Fruit fly (Drosophila melanogaster): ENCODE results near the gene chif.

DNA sequence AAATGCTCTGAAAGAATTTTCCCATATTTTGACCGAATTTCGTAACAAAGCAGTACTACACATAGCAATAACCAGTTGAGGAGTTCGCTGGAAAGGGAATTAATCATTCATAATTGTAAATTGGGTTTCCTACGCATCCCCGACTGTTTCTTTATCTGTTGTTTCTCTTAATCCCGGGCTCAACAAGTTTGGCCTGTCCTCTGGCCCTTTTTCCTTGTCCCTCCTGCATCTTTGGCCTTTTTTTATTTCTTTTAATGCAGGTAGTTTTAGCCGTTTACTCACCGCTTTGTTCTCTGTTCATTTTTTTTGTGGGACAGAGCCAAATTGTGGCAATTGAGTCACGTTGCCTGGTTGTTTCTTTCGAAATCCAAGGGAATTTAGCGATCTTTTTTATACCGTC is 1.3 kb upstream of the chif start:
- no peak for TF ChIP-seq tj (GFP tag; optimal IDR thresholded peaks at IDR 0.05)
- no peak for TF ChIP-seq Crg-1 (GFP tag; optimal IDR thresholded peaks at IDR 0.05)
- TF ChIP-seq CG14711 (tag; optimal IDR thresholded peaks at IDR 0.05), result no peak
- TF ChIP-seq Mnt (GFP tag; optimal IDR thresholded peaks at IDR 0.05), result no peak
- no peak for TF ChIP-seq bab1 (GFP tag; optimal IDR thresholded peaks at IDR 0.05)
- TF ChIP-seq CG5204 (GFP tag; optimal IDR thresholded peaks at IDR 0.05), result no peak
- TF ChIP-seq CG7045 (GFP tag; optimal IDR thresholded peaks at IDR 0.05), result no peak
